Fruit fly (Drosophila melanogaster) whole organism, pupa: Measurements from ENCODE around the gene Rbp.
A peak's percentile ranks its signal among the peaks of the same experiment; 100 is the strongest.

ENCODE experiments used
- CG10348 ChIP-seq: fragments of 200-800 bp; sonication (Bioruptor generic); IDR thresholded peaks from 2 replicates; pipeline ENCODE4 v1.3.6; 2022; ENCODE audit warnings: missing biosample characterization, missing genetic modification characterization
- CG14655 ChIP-seq: fragments of 200-800 bp; sonication (Bioruptor generic); optimal IDR thresholded peaks from 3 replicates; lab custom pipeline; 2017; ENCODE audit warnings: mild to moderate bottlenecking, missing biosample characterization, missing genetic modification reagents, missing genetic modification characterization
- CG17806 ChIP-seq: fragments of 200-800 bp; sonication (Bioruptor generic); optimal IDR thresholded peaks from 2 replicates; lab custom pipeline; 2018; ENCODE audit warnings: missing biosample characterization, mild to moderate bottlenecking, missing genetic modification characterization, moderate library complexity
- CG32121 ChIP-seq: fragments of 200-800 bp; sonication (Bioruptor generic); IDR thresholded peaks from 2 replicates; pipeline ENCODE4 v1.3.6; 2022; ENCODE audit warnings: missing biosample characterization, missing genetic modification characterization
- CG9948 ChIP-seq: fragments of 200-800 bp; sonication (Bioruptor generic); optimal IDR thresholded peaks from 2 replicates; lab custom pipeline; 2018; ENCODE audit warnings: missing biosample characterization, mild to moderate bottlenecking, missing genetic modification characterization, moderate library complexity
- D1 ChIP-seq: fragments of 200-800 bp; sonication (Bioruptor generic); optimal IDR thresholded peaks from 2 replicates; lab custom pipeline; 2018; ENCODE audit warnings: missing biosample characterization, mild to moderate bottlenecking, missing genetic modification characterization, moderate library complexity
- EcR ChIP-seq: fragments of 200-800 bp; sonication (Bioruptor generic); optimal IDR thresholded peaks from 3 replicates; lab custom pipeline; 2019; ENCODE audit warnings: missing biosample characterization, missing genetic modification characterization, mild to moderate bottlenecking, moderate library complexity, missing genetic modification reagents
- Pif1B ChIP-seq: fragments of 200-800 bp; sonication (Bioruptor generic); optimal IDR thresholded peaks from 3 replicates; lab custom pipeline; 2016; ENCODE audit warnings: missing biosample characterization, missing genetic modification characterization
- Snoo ChIP-seq: fragments of 200-800 bp; sonication (Bioruptor generic); optimal IDR thresholded peaks from 3 replicates; lab custom pipeline; 2017; ENCODE audit warnings: missing biosample characterization, mild to moderate bottlenecking, missing genetic modification characterization, inconsistent platforms
- fd96Ca ChIP-seq: fragments of 200-800 bp; sonication (Bioruptor generic); IDR thresholded peaks from 3 replicates; pipeline ENCODE4 v1.3.6; 2022; ENCODE audit warnings: missing biosample characterization, missing genetic modification characterization

Rbp gene

DNA sequence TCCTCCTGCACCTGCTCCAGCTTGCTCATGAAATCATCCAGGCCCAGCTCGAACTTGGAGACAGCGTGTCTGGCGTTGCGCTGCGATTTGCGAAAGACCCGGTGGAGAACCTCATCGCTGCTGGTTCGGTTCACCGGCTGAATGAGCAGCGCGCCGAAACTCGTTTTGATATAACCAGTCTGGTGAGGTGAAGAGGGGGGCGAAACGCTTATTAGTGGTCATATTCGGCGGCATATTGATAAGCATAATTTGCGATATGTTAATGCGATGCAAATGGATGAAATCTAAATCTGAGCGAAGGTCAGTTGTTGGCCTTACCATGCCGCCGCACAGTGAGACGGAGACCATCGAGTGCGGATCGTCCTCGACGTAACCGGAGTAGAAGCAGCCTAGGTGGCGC, 74.2 kb downstream of the Rbp start:
- TF ChIP-seq Snoo (tag; lab: Kevin White, UChicago) (no peak), CG32121 (GFP tag; lab: Robert Waterston, UW) (no peak), CG14655 (GFP tag; lab: Kevin White, UChicago) (no peak), D1 (tag; lab: Kevin White, UChicago) (no peak), CG10348 (GFP tag; lab: Robert Waterston, UW) (no peak), fd96Ca (GFP tag; lab: Robert Waterston, UW) (no peak), CG17806 (no peak), CG9948 (tag; lab: Kevin White, UChicago) (no peak)

DNA sequence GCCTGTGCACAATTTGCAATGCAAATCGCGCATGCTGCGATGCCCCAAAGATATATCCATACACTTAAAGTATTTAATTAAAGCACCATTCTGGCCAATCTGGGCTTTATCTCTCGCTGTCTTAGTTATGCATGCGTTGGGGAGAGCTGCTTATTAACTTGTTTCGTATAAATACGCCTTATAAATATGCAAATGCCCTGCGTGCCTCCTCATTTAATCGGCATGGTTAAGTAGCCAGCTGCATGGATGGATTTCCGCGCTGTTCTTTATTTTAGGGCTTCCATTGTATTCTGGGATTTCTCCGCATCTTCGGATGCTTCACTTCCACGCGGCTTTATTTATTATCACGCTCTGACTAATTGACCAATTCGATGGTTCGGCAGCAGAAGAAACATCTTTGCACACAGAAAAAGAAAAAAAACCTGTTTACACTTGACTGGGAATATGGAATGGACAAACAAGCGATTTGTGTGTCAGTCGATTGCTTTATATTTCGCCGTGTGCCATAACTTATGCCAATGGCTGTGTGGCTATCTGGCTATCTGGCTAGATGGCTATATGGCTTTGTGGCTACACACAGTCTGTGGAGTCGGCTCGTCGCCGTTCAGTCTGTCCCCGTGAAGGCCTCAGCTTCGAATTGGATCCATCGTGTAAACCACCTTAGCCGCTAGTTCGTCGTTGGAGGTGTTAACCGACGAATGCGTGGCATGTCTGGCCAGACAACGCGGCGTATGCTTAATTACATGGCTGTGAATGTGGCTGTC, 77.1 kb downstream of the Rbp start:
- no peak for TF ChIP-seq Pif1B (GFP tag; lab: Kevin White, UChicago)
- peak; percentile 24 for TF ChIP-seq EcR (GFP tag; lab: Kevin White, UChicago)
